Worm (Caenorhabditis elegans) whole organism, late embryonic: ENCODE measurements around the gene W04E12.3.

ENCODE experiments used
- K09A11.1 ChIP-seq: sonication (generic microtip); optimal IDR thresholded peaks from 2 replicates; lab custom pipeline; 2017; ENCODE audit warnings: antibody characterized with exemption, mild to moderate bottlenecking, missing genetic modification characterization, missing compliant biosample characterization; ENCODE audit not compliant: insufficient read depth
- ama-1 ChIP-seq: fragments of 150-350 bp; optimal IDR thresholded peaks from 2 replicates; lab custom pipeline; 2014
- ceh-48 ChIP-seq: sonication (generic microtip); optimal IDR thresholded peaks from 2 replicates; lab custom pipeline; 2016; ENCODE audit warnings: missing genetic modification characterization, inconsistent platforms, missing compliant biosample characterization
- che-1 ChIP-seq: sonication (generic microtip); optimal IDR thresholded peaks from 2 replicates; lab custom pipeline; 2016; ENCODE audit warnings: mild to moderate bottlenecking, missing genetic modification characterization, missing compliant biosample characterization
- lin-11 ChIP-seq: fragments of 200-800 bp; sonication (Bioruptor generic); optimal IDR thresholded peaks from 2 replicates; lab custom pipeline; 2018; ENCODE audit warnings: mild to moderate bottlenecking, missing genetic modification characterization, missing compliant biosample characterization
- nhr-11 ChIP-seq: fragments of 150-350 bp; optimal IDR thresholded peaks from 2 replicates; lab custom pipeline; 2014; ENCODE audit warnings: missing biosample characterization, missing genetic modification characterization
- nhr-232 ChIP-seq: sonication (generic microtip); optimal IDR thresholded peaks from 2 replicates; lab custom pipeline; 2016; ENCODE audit warnings: missing genetic modification characterization, missing compliant biosample characterization
- npax-4 ChIP-seq: sonication (generic microtip); optimal IDR thresholded peaks from 2 replicates; lab custom pipeline; 2016; ENCODE audit warnings: missing genetic modification characterization, missing compliant biosample characterization
- sox-2 ChIP-seq: fragments of 200-800 bp; sonication (Bioruptor generic); IDR thresholded peaks from 2 replicates; pipeline ENCODE4 v1.3.6; 2022; ENCODE audit warnings: missing genetic modification reagents, missing genetic modification characterization, missing compliant biosample characterization
- tbx-2 ChIP-seq: sonication (generic microtip); optimal IDR thresholded peaks from 2 replicates; lab custom pipeline; 2016; ENCODE audit warnings: missing genetic modification characterization, missing compliant biosample characterization
- unc-3 ChIP-seq, 2 experiments: fragments of 200-800 bp in 1 of 2; sonication (Bioruptor generic) in 1 of 2; sonication (generic microtip) in 1 of 2; conservative IDR thresholded peaks in 1 of 2; optimal IDR thresholded peaks in 1 of 2; 2 replicates each; pipeline versions ENCODE4 v1.3.6 to Lab custom; 2016 to 2022; ENCODE audit warnings: missing compliant biosample characterization in 2 of 2, missing genetic modification characterization in 2 of 2, missing genetic modification reagents in 1 of 2
- unc-55 ChIP-seq: sonication (generic microtip); optimal IDR thresholded peaks from 2 replicates; lab custom pipeline; 2017; ENCODE audit warnings: missing biosample characterization, missing genetic modification reagents, missing genetic modification characterization
- unc-86 ChIP-seq: sonication (generic microtip); optimal IDR thresholded peaks from 2 replicates; lab custom pipeline; 2016; ENCODE audit warnings: missing genetic modification characterization, missing compliant biosample characterization

DNA sequence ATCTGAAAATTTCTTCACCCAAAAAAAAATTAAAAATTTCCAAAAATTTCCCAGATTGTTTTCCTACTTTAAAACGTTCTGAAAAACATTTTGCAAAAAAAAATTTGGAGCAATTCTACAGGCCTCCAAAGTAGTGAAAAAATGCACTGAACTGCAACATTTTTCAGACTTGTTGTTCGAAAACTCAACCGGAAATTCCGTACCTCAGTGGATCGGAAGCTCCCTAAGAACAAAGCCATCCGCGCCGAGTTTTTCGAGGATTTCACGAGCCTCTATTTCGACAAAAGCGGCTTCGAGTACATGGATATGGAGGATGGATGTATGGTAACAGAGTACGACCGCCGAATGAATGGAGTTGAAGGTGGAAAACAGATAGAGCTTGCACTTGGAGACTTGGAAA lies 3.6 kb upstream of the W04E12.3 start, which contains the start of gene fbxa-131:
- TF ChIP-seq K09A11.1 (tag; lab: Kevin White, UChicago) (no peak), che-1 (tag; lab: Kevin White, UChicago) (no peak), nhr-232 (tag; lab: Kevin White, UChicago) (no peak), ama-1 (no peak), tbx-2 (no peak), nhr-11 (tag; lab: Kevin White, UChicago) (no peak), lin-11 (tag; lab: Kevin White, UChicago) (no peak), unc-55 (no peak), npax-4 (no peak), unc-86 (tag; lab: Kevin White, UChicago) (no peak), unc-3 (GFP tag; conservative IDR thresholded peaks at IDR 0.05; lab: Robert Waterston, UW) (no peak), unc-3 (tag; optimal IDR thresholded peaks at IDR 0.05; lab: Kevin White, UChicago) (no peak), ceh-48 (no peak), sox-2 (GFP tag; lab: Robert Waterston, UW) (no peak)
